Worm (Caenorhabditis elegans) whole organism, midembryonic: ENCODE measurements around the gene K10H10.4.
A peak's percentile ranks its signal among the peaks of the same experiment; 100 is the strongest.

Experiments
- T22C8.4 ChIP-seq: fragments of 200-800 bp; sonication (Bioruptor generic); IDR thresholded peaks from 2 replicates; pipeline ENCODE4 v1.3.6; 2022; ENCODE audit warnings: missing genetic modification characterization, missing compliant biosample characterization
- cog-1 ChIP-seq: sonication (generic microtip); optimal IDR thresholded peaks from 2 replicates; lab custom pipeline; 2016; ENCODE audit warnings: missing genetic modification characterization, missing compliant biosample characterization
- flt-1 ChIP-seq: fragments of 200-800 bp; sonication (Bioruptor generic); IDR thresholded peaks from 2 replicates; pipeline ENCODE4 v1.3.6; 2022; ENCODE audit warnings: missing genetic modification characterization, missing compliant biosample characterization
- klf-2 ChIP-seq: fragments of 200-800 bp; sonication (Bioruptor generic); conservative IDR thresholded peaks from 2 replicates; pipeline ENCODE4 v1.3.6; 2022; ENCODE audit warnings: missing genetic modification reagents, missing genetic modification characterization, missing compliant biosample characterization
- med-1 ChIP-seq: sonication (generic microtip); optimal IDR thresholded peaks from 2 replicates; lab custom pipeline; 2017; ENCODE audit warnings: missing genetic modification characterization, mild to moderate bottlenecking, missing compliant biosample characterization, antibody characterized with exemption, missing genetic modification reagents; ENCODE audit not compliant: insufficient read depth
- ref-1 ChIP-seq: fragments of 200-800 bp; sonication (Bioruptor generic); conservative IDR thresholded peaks from 2 replicates; pipeline ENCODE4 v1.3.6; 2022; ENCODE audit warnings: missing genetic modification reagents, missing genetic modification characterization, missing compliant biosample characterization
- tab-1 ChIP-seq: fragments of 200-800 bp; sonication (Bioruptor generic); IDR thresholded peaks from 2 replicates; pipeline ENCODE4 v1.3.6; 2022; ENCODE audit warnings: missing genetic modification characterization, missing compliant biosample characterization
- ztf-23 ChIP-seq: fragments of 200-800 bp; sonication (Bioruptor generic); IDR thresholded peaks from 2 replicates; pipeline ENCODE4 v1.3.6; 2022; ENCODE audit warnings: missing genetic modification reagents, missing genetic modification characterization, missing compliant biosample characterization
- ztf-29 ChIP-seq: fragments of 200-800 bp; sonication (Bioruptor generic); IDR thresholded peaks from 2 replicates; pipeline ENCODE4 v1.3.6; 2022; ENCODE audit warnings: missing genetic modification reagents, missing genetic modification characterization, missing compliant biosample characterization

The K10H10.4 gene

DNA sequence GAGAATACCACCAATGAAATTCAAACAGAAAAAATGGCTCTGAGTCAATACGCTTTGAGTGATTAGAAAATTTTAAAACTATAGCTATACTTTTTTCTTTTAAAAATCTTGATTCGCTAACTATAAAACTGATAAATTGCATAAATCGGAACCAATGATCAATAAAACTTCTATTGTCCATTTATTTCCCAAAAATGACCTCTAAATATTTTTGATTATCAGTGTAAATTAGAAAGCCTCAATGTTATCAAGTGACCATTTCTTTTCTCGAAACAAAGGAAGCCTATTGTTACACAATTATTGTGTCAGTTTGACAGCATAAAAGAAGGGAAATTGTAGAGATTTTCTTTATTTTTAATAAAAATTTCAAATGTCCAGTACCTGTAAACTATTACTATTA is at the start of gene K10H10.4:
TSS of gene K10H10.4 (plus strand) at position 301 of the 400 bp plus-strand sequence.
- no peak for TF ChIP-seq cog-1 (tag; lab: Kevin White, UChicago)
- no peak for TF ChIP-seq ztf-23 (GFP tag; lab: Robert Waterston, UW)

DNA sequence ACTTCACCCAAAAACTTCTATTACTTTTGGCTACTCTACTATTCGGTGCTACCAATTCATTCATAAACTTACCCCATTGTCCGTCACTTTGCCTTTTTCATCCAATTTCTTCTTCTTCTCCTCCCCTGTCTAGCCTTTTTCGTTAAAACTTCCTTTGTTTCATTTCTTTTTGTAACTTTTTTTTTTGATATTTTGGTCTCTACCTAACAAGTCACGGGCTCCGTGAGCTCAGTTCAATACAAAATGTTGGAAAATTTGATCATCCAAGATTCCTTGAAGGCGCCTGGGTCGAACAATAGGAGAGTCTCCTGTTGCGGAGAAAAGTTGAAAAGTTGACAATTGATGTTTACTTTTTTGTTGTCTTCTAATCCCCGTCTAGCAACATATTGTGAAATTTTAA is 48.3 kb upstream of the K10H10.4 start:
- TF ChIP-seq T22C8.4 (GFP tag; lab: Robert Waterston, UW), result no peak
- TF ChIP-seq ztf-29, result no peak

DNA sequence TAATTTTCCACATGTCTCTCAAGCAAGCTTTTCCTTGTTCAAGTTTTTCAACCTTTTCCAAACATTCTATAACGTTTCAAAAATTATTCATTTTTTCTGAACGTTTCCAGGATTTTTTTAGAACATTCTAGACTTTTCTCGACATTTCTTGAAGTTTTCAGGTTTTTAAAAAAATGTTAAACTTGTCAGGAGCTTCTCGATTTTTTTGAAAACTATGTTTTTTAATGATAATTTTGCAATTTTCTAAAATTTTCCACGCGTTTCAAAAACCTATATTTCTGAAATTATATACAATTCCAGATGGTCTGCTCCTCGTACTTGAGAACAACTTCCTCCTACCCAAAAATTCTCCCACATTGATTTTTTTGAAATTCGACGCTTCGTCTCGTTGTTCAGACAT is 44.9 kb upstream of the K10H10.4 start, which contains the start of gene dmsr-6:
TSS of gene dmsr-6 (plus strand) at position 301 of the 400 bp plus-strand sequence.
- TF ChIP-seq ztf-23 (GFP tag; lab: Robert Waterston, UW) (no peak), klf-2 (no peak), tab-1 (GFP tag; lab: Robert Waterston, UW) (no peak), ztf-29 (no peak), T22C8.4 (GFP tag; lab: Robert Waterston, UW) (no peak), med-1 (GFP tag; lab: Kevin White, UChicago) (no peak), flt-1 (GFP tag; lab: Robert Waterston, UW) (no peak), cog-1 (tag; lab: Kevin White, UChicago) (no peak), ref-1 (GFP tag; lab: Robert Waterston, UW) (no peak)

DNA sequence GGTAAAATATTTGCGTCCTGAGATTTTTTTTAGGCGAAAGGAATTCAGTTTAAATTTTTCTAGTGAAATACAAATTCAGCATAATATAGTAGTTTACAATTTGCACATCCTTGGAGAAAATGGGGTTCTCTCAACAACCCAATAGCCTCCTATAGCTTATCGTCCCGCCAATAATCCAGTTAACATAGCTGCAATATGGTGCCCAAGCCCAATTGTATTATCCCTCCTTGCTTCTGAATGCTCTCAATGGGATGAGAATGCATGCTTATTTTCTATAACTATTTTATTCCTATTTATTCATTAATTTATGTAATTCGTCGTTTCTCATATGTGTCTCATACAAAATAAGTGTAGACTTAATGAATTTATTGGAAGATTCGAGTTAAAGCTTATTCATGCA is 30.2 kb upstream of the K10H10.4 start:
- TF ChIP-seq med-1 (GFP tag; lab: Kevin White, UChicago) (no peak), klf-2 (no peak), T22C8.4 (GFP tag; lab: Robert Waterston, UW) (no peak), ztf-23 (GFP tag; lab: Robert Waterston, UW) (no peak), flt-1 (GFP tag; lab: Robert Waterston, UW) (no peak), cog-1 (tag; lab: Kevin White, UChicago) (no peak), tab-1 (GFP tag; lab: Robert Waterston, UW) (no peak), ref-1 (GFP tag; lab: Robert Waterston, UW) (no peak), ztf-29 (no peak)

DNA sequence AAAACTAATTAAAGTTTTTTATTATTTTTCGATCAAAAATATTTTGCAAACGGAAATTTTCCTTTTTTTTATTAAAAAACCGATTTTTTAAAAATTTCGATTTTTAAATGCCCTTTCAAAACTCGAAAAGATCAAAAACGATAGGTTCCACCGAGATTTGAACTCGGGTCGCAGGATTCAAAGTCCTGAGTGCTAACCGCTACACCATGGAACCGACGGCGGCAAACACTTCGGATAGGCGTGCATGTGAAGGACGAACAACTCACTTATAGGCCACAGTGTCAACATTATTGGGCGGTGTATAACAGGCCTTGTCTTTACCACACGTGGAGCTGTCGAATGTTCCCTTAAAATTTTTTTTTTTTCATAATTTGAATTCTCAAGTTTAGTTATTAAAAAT is 25.5 kb upstream of the K10H10.4 start:
- TF ChIP-seq klf-2 (no peak), flt-1 (GFP tag; lab: Robert Waterston, UW) (peak; percentile 81), tab-1 (GFP tag; lab: Robert Waterston, UW) (peak; percentile 64; the same call in 1 of the 2 replicates)

DNA sequence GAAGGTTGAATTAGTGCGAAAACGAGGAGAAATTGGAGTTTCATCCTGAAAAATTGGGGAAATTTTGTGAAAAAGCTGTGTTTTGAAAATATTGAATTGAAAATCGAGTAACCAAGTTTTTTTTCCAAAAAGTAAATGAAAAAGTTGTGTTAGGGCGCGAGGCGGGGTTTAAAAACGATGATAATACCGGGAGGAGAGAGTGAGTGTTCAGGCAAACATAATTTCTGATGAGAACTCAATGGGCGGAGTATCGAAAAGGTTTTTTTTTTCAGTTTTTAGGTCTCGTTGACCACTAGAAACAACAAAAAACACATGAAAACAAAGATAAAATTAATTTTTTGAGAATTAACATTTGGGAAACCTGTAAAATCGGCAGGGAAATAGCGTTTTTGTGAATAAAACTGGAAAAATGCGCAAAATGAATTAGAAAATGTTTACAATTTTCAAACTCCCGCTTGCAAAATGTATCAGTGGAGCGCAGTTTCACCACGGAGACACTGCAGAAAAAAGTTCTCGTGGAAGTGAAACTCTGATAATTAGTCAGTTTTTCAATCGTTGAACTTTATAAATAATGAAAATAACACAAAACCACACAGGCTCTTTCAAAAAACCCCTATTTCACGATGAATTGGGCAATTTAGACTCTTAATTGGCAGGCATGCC is 20.5 kb upstream of the K10H10.4 start, which contains the start of gene C13B4.1:
TSS of gene C13B4.1 (minus strand) at position 51 of the 663 bp plus-strand sequence.
- 0 out of 2 replicates have a peak, but pooled peaks have one; percentile 9 for TF ChIP-seq ztf-23 (GFP tag; lab: Robert Waterston, UW)
- no peak for TF ChIP-seq flt-1 (GFP tag; lab: Robert Waterston, UW)
- no peak for TF ChIP-seq med-1 (GFP tag; lab: Kevin White, UChicago)
- TF ChIP-seq ztf-29, result no peak
- no peak for TF ChIP-seq tab-1 (GFP tag; lab: Robert Waterston, UW)
- no peak for TF ChIP-seq klf-2

DNA sequence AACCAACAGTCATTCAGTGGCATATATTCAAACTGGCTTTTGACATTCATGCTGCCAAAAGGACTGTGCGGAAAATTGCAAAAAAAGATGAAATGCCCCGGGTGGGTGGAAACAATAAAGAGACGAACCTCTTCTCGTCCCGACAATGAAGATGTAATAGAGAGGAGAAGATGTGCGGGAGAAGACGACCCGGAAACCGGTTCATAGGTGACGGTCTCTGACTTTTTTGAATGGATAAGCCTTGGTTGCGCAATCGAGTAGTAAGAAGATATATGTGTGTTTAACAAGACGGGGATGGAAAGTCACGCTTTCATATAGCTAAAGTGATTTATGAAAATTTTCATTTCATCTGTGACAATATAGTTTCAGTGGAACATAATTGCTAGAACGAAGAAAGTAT is 19.4 kb upstream of the K10H10.4 start:
- no peak for TF ChIP-seq ztf-29
- TF ChIP-seq flt-1 (GFP tag; lab: Robert Waterston, UW), result no peak
- TF ChIP-seq ztf-23 (GFP tag; lab: Robert Waterston, UW), result no peak
- no peak for TF ChIP-seq tab-1 (GFP tag; lab: Robert Waterston, UW)
- no peak for TF ChIP-seq cog-1 (tag; lab: Kevin White, UChicago)
- no peak for TF ChIP-seq T22C8.4 (GFP tag; lab: Robert Waterston, UW)
- no peak for TF ChIP-seq klf-2
- no peak for TF ChIP-seq med-1 (GFP tag; lab: Kevin White, UChicago)
- no peak for TF ChIP-seq ref-1 (GFP tag; lab: Robert Waterston, UW)

DNA sequence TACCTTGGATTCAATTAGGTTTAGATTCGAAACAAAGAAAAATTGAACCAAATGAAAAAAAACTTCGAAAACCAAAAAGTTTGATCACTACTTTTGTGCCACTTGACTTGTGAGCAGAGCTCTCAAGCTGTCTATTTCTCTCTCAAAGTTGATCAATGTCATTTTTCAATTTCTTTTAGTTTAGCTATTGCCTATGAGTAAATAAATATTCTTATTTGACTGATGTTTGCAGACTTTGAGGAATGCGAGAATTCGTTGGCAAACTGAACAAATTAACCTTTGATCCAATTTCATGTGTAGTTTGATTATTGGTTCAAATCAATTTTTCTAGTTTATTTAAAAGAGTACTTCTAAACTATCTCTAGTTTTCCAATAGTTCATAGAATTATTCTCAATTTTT is 16.4 kb upstream of the K10H10.4 start:
- TF ChIP-seq klf-2 (no peak), tab-1 (GFP tag; lab: Robert Waterston, UW) (no peak), med-1 (GFP tag; lab: Kevin White, UChicago) (no peak), cog-1 (tag; lab: Kevin White, UChicago) (no peak), ztf-23 (GFP tag; lab: Robert Waterston, UW) (no peak), ref-1 (GFP tag; lab: Robert Waterston, UW) (no peak), ztf-29 (no peak), flt-1 (GFP tag; lab: Robert Waterston, UW) (no peak), T22C8.4 (GFP tag; lab: Robert Waterston, UW) (no peak)

DNA sequence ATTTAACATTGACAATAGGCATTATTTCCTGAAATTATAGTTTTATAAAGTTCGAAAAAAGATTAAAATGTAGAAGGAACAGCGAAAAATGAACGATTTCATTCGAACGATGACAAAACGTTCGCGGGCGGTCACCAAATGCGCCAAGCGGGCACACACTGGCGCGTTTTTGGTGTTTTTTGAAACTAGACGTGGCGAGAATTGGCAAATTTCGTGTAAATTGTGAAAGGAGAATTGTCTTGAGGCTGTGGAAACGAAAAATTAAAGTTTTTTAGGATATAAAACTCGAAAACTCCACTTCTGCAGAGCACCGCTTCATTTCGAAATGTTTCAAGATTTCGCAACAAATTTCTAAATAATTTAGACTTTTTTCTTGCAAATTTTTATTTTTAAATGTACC is 11.6 kb upstream of the K10H10.4 start, which contains the start of gene usp-14:
TSS of gene usp-14 (minus strand) at position 28 of the 400 bp plus-strand sequence.
- peak; percentile 62; the same call in 1 of the 2 replicates for TF ChIP-seq ztf-23 (GFP tag; lab: Robert Waterston, UW)
- TF ChIP-seq T22C8.4 (GFP tag; lab: Robert Waterston, UW), result no peak

DNA sequence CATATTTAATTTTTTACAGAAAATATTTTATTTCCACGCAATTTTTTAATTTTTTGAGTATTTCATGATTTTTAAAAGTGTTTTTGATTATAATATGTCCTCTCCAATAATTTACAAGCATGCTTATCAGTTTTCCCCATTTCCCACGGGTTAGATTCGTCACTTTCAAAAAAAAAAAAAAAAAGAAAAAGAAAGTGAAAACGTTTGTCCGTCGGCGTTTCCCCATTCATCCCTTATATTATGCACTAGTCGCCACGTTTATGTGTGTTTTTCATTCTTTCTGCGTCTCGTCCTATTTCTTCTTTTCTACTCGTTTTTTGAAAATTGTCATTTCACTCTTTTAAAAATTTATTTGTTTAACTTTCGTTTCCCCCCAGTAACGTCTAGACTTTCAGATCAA is 10.8 kb upstream of the K10H10.4 start, which contains the start of gene vnut-1:
TSS of gene vnut-1 (plus strand) at position 396 of the 400 bp plus-strand sequence.
- TF ChIP-seq flt-1 (GFP tag; lab: Robert Waterston, UW) (0 out of 2 replicates have a peak, but pooled peaks have one; percentile 24), T22C8.4 (GFP tag; lab: Robert Waterston, UW) (no peak)
